Worm (Caenorhabditis elegans) whole organism, late embryonic: Measurements from ENCODE around the gene edg-1.

Source experiments
- C08G9.2 ChIP-seq: sonication (generic microtip); optimal IDR thresholded peaks from 2 replicates; lab custom pipeline; 2016; ENCODE audit warnings: mild to moderate bottlenecking, missing genetic modification characterization, moderate library complexity, missing compliant biosample characterization
- C38D4.7 ChIP-seq: fragments of 200-800 bp; sonication (Bioruptor generic); optimal IDR thresholded peaks from 2 replicates; lab custom pipeline; 2018; ENCODE audit warnings: mild to moderate bottlenecking, missing genetic modification characterization, moderate library complexity, missing compliant biosample characterization
- F13H6.1 ChIP-seq: sonication (generic microtip); optimal IDR thresholded peaks from 2 replicates; lab custom pipeline; 2016; ENCODE audit warnings: missing genetic modification characterization, missing compliant biosample characterization
- K02D7.2 ChIP-seq: sonication (generic microtip); optimal IDR thresholded peaks from 2 replicates; lab custom pipeline; 2017; ENCODE audit warnings: mild to moderate bottlenecking, missing genetic modification characterization, missing compliant biosample characterization
- T23F11.4 ChIP-seq: fragments of 200-800 bp; sonication (Bioruptor generic); optimal IDR thresholded peaks from 2 replicates; lab custom pipeline; 2018; ENCODE audit warnings: mild to moderate bottlenecking, missing genetic modification characterization, missing compliant biosample characterization
- Y22D7AL.16 ChIP-seq: sonication (generic microtip); optimal IDR thresholded peaks from 2 replicates; lab custom pipeline; 2016; ENCODE audit warnings: missing genetic modification characterization, missing compliant biosample characterization
- ama-1 ChIP-seq: fragments of 150-350 bp; optimal IDR thresholded peaks from 2 replicates; lab custom pipeline; 2014
- ceh-14 ChIP-seq: sonication (generic microtip); optimal IDR thresholded peaks from 2 replicates; lab custom pipeline; 2016; ENCODE audit warnings: missing genotype, missing genetic modification characterization, missing compliant biosample characterization
- ceh-2 ChIP-seq: sonication (generic microtip); optimal IDR thresholded peaks from 2 replicates; lab custom pipeline; 2016; ENCODE audit warnings: missing genotype, missing genetic modification characterization, missing compliant biosample characterization
- ceh-22 ChIP-seq: sonication (generic microtip); optimal IDR thresholded peaks from 2 replicates; lab custom pipeline; 2017; ENCODE audit warnings: missing biosample characterization, missing genetic modification characterization
- ceh-31 ChIP-seq: sonication (generic microtip); optimal IDR thresholded peaks from 2 replicates; lab custom pipeline; 2016; ENCODE audit warnings: missing genetic modification characterization, missing compliant biosample characterization
- ceh-45 ChIP-seq: fragments of 200-800 bp; sonication (Bioruptor generic); IDR thresholded peaks from 2 replicates; pipeline ENCODE4 v1.3.6; 2022; ENCODE audit warnings: missing genetic modification reagents, missing genetic modification characterization, missing compliant biosample characterization
- ceh-48 ChIP-seq: sonication (generic microtip); optimal IDR thresholded peaks from 2 replicates; lab custom pipeline; 2016; ENCODE audit warnings: missing genetic modification characterization, inconsistent platforms, missing compliant biosample characterization
- ceh-6 ChIP-seq: fragments of 200-800 bp; sonication (Bioruptor generic); optimal IDR thresholded peaks from 2 replicates; lab custom pipeline; 2018; ENCODE audit warnings: mild to moderate bottlenecking, missing genetic modification characterization, missing compliant biosample characterization
- ceh-9 ChIP-seq: sonication (generic microtip); optimal IDR thresholded peaks from 2 replicates; lab custom pipeline; 2016; ENCODE audit warnings: mild to moderate bottlenecking, missing genetic modification characterization, inconsistent platforms, missing compliant biosample characterization
- dve-1 ChIP-seq: sonication (generic microtip); optimal IDR thresholded peaks from 2 replicates; lab custom pipeline; 2017; ENCODE audit warnings: antibody characterized with exemption, mild to moderate bottlenecking, missing genetic modification characterization, missing compliant biosample characterization
- elt-4 ChIP-seq: sonication (generic microtip); optimal IDR thresholded peaks from 2 replicates; lab custom pipeline; 2016; ENCODE audit warnings: missing genetic modification characterization, missing compliant biosample characterization
- ets-4 ChIP-seq: sonication (generic microtip); optimal IDR thresholded peaks from 2 replicates; lab custom pipeline; 2016; ENCODE audit warnings: missing genetic modification characterization, missing compliant biosample characterization
- eyg-1 ChIP-seq: sonication (generic microtip); optimal IDR thresholded peaks from 2 replicates; lab custom pipeline; 2016; ENCODE audit warnings: missing genotype, missing genetic modification characterization, missing compliant biosample characterization
- fax-1 ChIP-seq: sonication (generic microtip); optimal IDR thresholded peaks from 2 replicates; lab custom pipeline; 2016; ENCODE audit warnings: missing genotype, missing genetic modification characterization, missing compliant biosample characterization
- fkh-10 ChIP-seq: fragments of 150-350 bp; optimal IDR thresholded peaks from 2 replicates; lab custom pipeline; 2014; ENCODE audit warnings: missing biosample characterization, missing genetic modification reagents, missing genetic modification characterization
- fkh-6 ChIP-seq: sonication (generic microtip); optimal IDR thresholded peaks from 2 replicates; lab custom pipeline; 2016; ENCODE audit warnings: missing genetic modification characterization, missing compliant biosample characterization
- hlh-15 ChIP-seq: sonication (generic microtip); optimal IDR thresholded peaks from 2 replicates; lab custom pipeline; 2016; ENCODE audit warnings: missing genetic modification characterization, missing compliant biosample characterization
- hlh-30 ChIP-seq: sonication (generic microtip); optimal IDR thresholded peaks from 2 replicates; lab custom pipeline; 2017; ENCODE audit warnings: antibody characterized with exemption, missing genetic modification characterization, missing compliant biosample characterization; ENCODE audit not compliant: insufficient read depth
- lim-6 ChIP-seq: sonication (generic microtip); optimal IDR thresholded peaks from 2 replicates; lab custom pipeline; 2016; ENCODE audit warnings: missing genetic modification characterization, missing compliant biosample characterization
- lin-11 ChIP-seq: fragments of 200-800 bp; sonication (Bioruptor generic); optimal IDR thresholded peaks from 2 replicates; lab custom pipeline; 2018; ENCODE audit warnings: mild to moderate bottlenecking, missing genetic modification characterization, missing compliant biosample characterization
- mec-3 ChIP-seq: sonication (generic microtip); optimal IDR thresholded peaks from 2 replicates; lab custom pipeline; 2016; ENCODE audit warnings: borderline replicate concordance, missing genetic modification characterization, missing compliant biosample characterization
- nfya-1 ChIP-seq: sonication (generic microtip); optimal IDR thresholded peaks from 2 replicates; lab custom pipeline; 2017; ENCODE audit warnings: missing genetic modification characterization, mild to moderate bottlenecking, missing compliant biosample characterization, antibody characterized with exemption, moderate library complexity
- nhr-11 ChIP-seq: fragments of 150-350 bp; optimal IDR thresholded peaks from 2 replicates; lab custom pipeline; 2014; ENCODE audit warnings: missing biosample characterization, missing genetic modification characterization
- odd-2 ChIP-seq: sonication (generic microtip); optimal IDR thresholded peaks from 2 replicates; lab custom pipeline; 2017; ENCODE audit warnings: antibody characterized with exemption, mild to moderate bottlenecking, missing genetic modification characterization, missing compliant biosample characterization
- pag-3 ChIP-seq: sonication (generic microtip); optimal IDR thresholded peaks from 2 replicates; lab custom pipeline; 2016; ENCODE audit warnings: missing compliant biosample characterization, missing genetic modification characterization, borderline replicate concordance
- pqm-1 ChIP-seq: sonication (generic microtip); optimal IDR thresholded peaks from 2 replicates; lab custom pipeline; 2016; ENCODE audit warnings: missing genetic modification characterization, missing compliant biosample characterization
- ref-2 ChIP-seq: sonication (generic microtip); optimal IDR thresholded peaks from 2 replicates; lab custom pipeline; 2016; ENCODE audit warnings: missing genetic modification characterization, missing compliant biosample characterization
- rnt-1 ChIP-seq: sonication (generic microtip); optimal IDR thresholded peaks from 2 replicates; lab custom pipeline; 2016; ENCODE audit warnings: missing genetic modification characterization, missing compliant biosample characterization
- sdc-2 ChIP-seq: sonication (generic microtip); optimal IDR thresholded peaks from 2 replicates; lab custom pipeline; 2016; ENCODE audit warnings: missing genotype, missing genetic modification characterization, missing compliant biosample characterization
- sox-2 ChIP-seq: fragments of 200-800 bp; sonication (Bioruptor generic); IDR thresholded peaks from 2 replicates; pipeline ENCODE4 v1.3.6; 2022; ENCODE audit warnings: missing genetic modification reagents, missing genetic modification characterization, missing compliant biosample characterization
- sox-4 ChIP-seq: sonication (generic microtip); optimal IDR thresholded peaks from 2 replicates; lab custom pipeline; 2017; ENCODE audit warnings: mild to moderate bottlenecking, missing genetic modification characterization, inconsistent platforms, missing compliant biosample characterization
- tbx-2 ChIP-seq: sonication (generic microtip); optimal IDR thresholded peaks from 2 replicates; lab custom pipeline; 2016; ENCODE audit warnings: missing genetic modification characterization, missing compliant biosample characterization
- tbx-7 ChIP-seq: sonication (generic microtip); optimal IDR thresholded peaks from 2 replicates; lab custom pipeline; 2016; ENCODE audit warnings: missing genotype, missing genetic modification characterization, missing compliant biosample characterization
- ttx-3 ChIP-seq: sonication (generic microtip); optimal IDR thresholded peaks from 2 replicates; lab custom pipeline; 2016; ENCODE audit warnings: missing genetic modification reagents, missing genetic modification characterization, missing compliant biosample characterization
- unc-3 ChIP-seq, 2 experiments: fragments of 200-800 bp in 1 of 2; sonication (Bioruptor generic) in 1 of 2; sonication (generic microtip) in 1 of 2; conservative IDR thresholded peaks in 1 of 2; optimal IDR thresholded peaks in 1 of 2; 2 replicates each; pipeline versions ENCODE4 v1.3.6 to Lab custom; 2016 to 2022; ENCODE audit warnings: missing compliant biosample characterization in 2 of 2, missing genetic modification characterization in 2 of 2, missing genetic modification reagents in 1 of 2
- unc-42 ChIP-seq: sonication (generic microtip); optimal IDR thresholded peaks from 2 replicates; lab custom pipeline; 2016; ENCODE audit warnings: missing genotype, missing genetic modification characterization, missing compliant biosample characterization
- unc-55 ChIP-seq: sonication (generic microtip); optimal IDR thresholded peaks from 2 replicates; lab custom pipeline; 2017; ENCODE audit warnings: missing biosample characterization, missing genetic modification reagents, missing genetic modification characterization
- unc-86 ChIP-seq: sonication (generic microtip); optimal IDR thresholded peaks from 2 replicates; lab custom pipeline; 2016; ENCODE audit warnings: missing genetic modification characterization, missing compliant biosample characterization
- zip-5 ChIP-seq: sonication (generic microtip); optimal IDR thresholded peaks from 2 replicates; lab custom pipeline; 2016; ENCODE audit warnings: missing genetic modification characterization, missing compliant biosample characterization
- ztf-16 ChIP-seq: sonication (generic microtip); optimal IDR thresholded peaks from 2 replicates; lab custom pipeline; 2017; ENCODE audit warnings: missing genetic modification characterization, missing compliant biosample characterization

Gene edg-1

ce11 chrIV:11304970-11305369, 15.6 kb upstream of the edg-1 start:
- TF ChIP-seq ceh-9 (tag; lab: Kevin White, UChicago) = no peak
- no peak for TF ChIP-seq K02D7.2 (tag; lab: Kevin White, UChicago)
- TF ChIP-seq ceh-14 (tag; lab: Kevin White, UChicago) = no peak
- TF ChIP-seq pag-3 = no peak
- no peak for TF ChIP-seq ama-1 (lab: Kevin White, UChicago)
- TF ChIP-seq hlh-15 = no peak
- TF ChIP-seq sox-4 (tag; lab: Kevin White, UChicago) = no peak

ce11 chrIV:11306548-11306947, 14.1 kb upstream of the edg-1 start, which contains the start of gene B0035.13:
TSS of gene B0035.13 (minus strand) at chrIV:11306720.
- TF ChIP-seq tbx-2 = no peak
- no peak for TF ChIP-seq mec-3

- TF ChIP-seq hlh-15 (no peak), odd-2 (tag; lab: Kevin White, UChicago) (no peak), Y22D7AL.16 (no peak), fax-1 (tag; lab: Kevin White, UChicago) (no peak), lin-11 (tag; lab: Kevin White, UChicago) (no peak), eyg-1 (tag; lab: Kevin White, UChicago) (no peak), C38D4.7 (GFP tag; lab: Kevin White, UChicago) (no peak), ztf-16 (tag; lab: Kevin White, UChicago) (no peak), unc-86 (tag; lab: Kevin White, UChicago) (no peak), ttx-3 (tag; lab: Kevin White, UChicago) (no peak), unc-42 (tag; lab: Kevin White, UChicago) (no peak), F13H6.1 (tag; lab: Kevin White, UChicago) (no peak), sox-4 (tag; lab: Kevin White, UChicago) (no peak), C08G9.2 (no peak), ref-2 (tag; lab: Kevin White, UChicago) (no peak), tbx-7 (tag; lab: Kevin White, UChicago) (no peak), ets-4 (tag; lab: Kevin White, UChicago) (no peak), ceh-14 (tag; lab: Kevin White, UChicago) (no peak), ceh-2 (tag; lab: Kevin White, UChicago) (no peak)
Measured at ce11 chrIV:11307770-11308169, 12.8 kb upstream of the edg-1 start.

- no peak for TF ChIP-seq T23F11.4
- TF ChIP-seq ceh-45 (GFP tag; lab: Robert Waterston, UW) = no peak
- no peak for TF ChIP-seq rnt-1 (tag; lab: Kevin White, UChicago)
- no peak for TF ChIP-seq nhr-11
- TF ChIP-seq C08G9.2 = no peak
- TF ChIP-seq nfya-1 (tag; lab: Kevin White, UChicago) = peak; percentile 67
- peak; percentile 55 for TF ChIP-seq lim-6
- TF ChIP-seq unc-3 (GFP tag; conservative IDR thresholded peaks at IDR 0.05; lab: Robert Waterston, UW) = no peak
- peak; percentile 65 for TF ChIP-seq unc-3 (tag; optimal IDR thresholded peaks at IDR 0.05; lab: Kevin White, UChicago)
- no peak for TF ChIP-seq ceh-48 (tag; lab: Kevin White, UChicago)
- TF ChIP-seq pqm-1 (tag; lab: Kevin White, UChicago) = no peak
- no peak for TF ChIP-seq ama-1 (lab: Kevin White, UChicago)
- TF ChIP-seq ceh-2 (tag; lab: Kevin White, UChicago) = peak; percentile 69
- TF ChIP-seq sox-2 = 0 out of 2 replicates have a peak, but pooled peaks have one; percentile 23
- peak; percentile 13 for TF ChIP-seq odd-2 (tag; lab: Kevin White, UChicago)
- TF ChIP-seq unc-55 = no peak
- TF ChIP-seq sox-4 (tag; lab: Kevin White, UChicago) = peak; percentile 29
- no peak for TF ChIP-seq ceh-22 (tag; lab: Kevin White, UChicago)
- TF ChIP-seq unc-86 (tag; lab: Kevin White, UChicago) = no peak
- TF ChIP-seq elt-4 = no peak
- TF ChIP-seq fkh-6 = peak; percentile 63
- TF ChIP-seq lin-11 (tag; lab: Kevin White, UChicago) = peak; percentile 18
- no peak for TF ChIP-seq fkh-10 (GFP tag; lab: Kevin White, UChicago)
- no peak for TF ChIP-seq hlh-30
- peak; percentile 42 for TF ChIP-seq zip-5 (tag; lab: Kevin White, UChicago)
- peak; percentile 82 for TF ChIP-seq ceh-31 (tag; lab: Kevin White, UChicago)
- TF ChIP-seq C38D4.7 (GFP tag; lab: Kevin White, UChicago) = peak; percentile 28
- TF ChIP-seq tbx-2 = peak; percentile 78
- no peak for TF ChIP-seq dve-1 (tag; lab: Kevin White, UChicago)
- TF ChIP-seq K02D7.2 (tag; lab: Kevin White, UChicago) = no peak
- peak; percentile 54 for TF ChIP-seq fax-1 (tag; lab: Kevin White, UChicago)
- TF ChIP-seq ceh-6 (GFP tag; lab: Kevin White, UChicago) = peak; percentile 31
- no peak for TF ChIP-seq sdc-2 (tag; lab: Kevin White, UChicago)
Measured at ce11 chrIV:11310624-11311023, 10.0 kb upstream of the edg-1 start, which contains the start of gene znf-207. TSS of gene znf-207 (plus strand) at chrIV:11310972.
